Worm (Caenorhabditis elegans) whole organism, L1 larva: ENCODE measurements around the gene smg-4.

Experiments used
- aha-1 ChIP-seq: fragments of 150-350 bp; optimal IDR thresholded peaks from 2 replicates; lab custom pipeline; 2014; ENCODE audit warnings: missing biosample characterization, missing genetic modification characterization
- ama-1 ChIP-seq: fragments of 150-350 bp; optimal IDR thresholded peaks from 2 replicates; lab custom pipeline; 2014
- blmp-1 ChIP-seq: fragments of 150-350 bp; optimal IDR thresholded peaks from 2 replicates; lab custom pipeline; 2014; ENCODE audit warnings: missing biosample characterization, missing genetic modification characterization
- ceh-82 ChIP-seq, 3 experiments: fragments of 150-350 bp in 1 of 3; sonication (generic microtip) in 2 of 3; optimal IDR thresholded peaks; 2 replicates each; lab custom pipeline; 2014 to 2017; ENCODE audit warnings: missing biosample characterization in 3 of 3, missing genetic modification characterization in 3 of 3
- ces-1 ChIP-seq: fragments of 150-350 bp; optimal IDR thresholded peaks from 2 replicates; lab custom pipeline; 2014; ENCODE audit warnings: missing biosample characterization, missing genetic modification reagents, missing genetic modification characterization
- egl-27 ChIP-seq, 2 experiments: fragments of 150-350 bp in 1 of 2; sonication (generic microtip); optimal IDR thresholded peaks; 3 replicates each; lab custom pipeline; 2017 to 2018; ENCODE audit warnings: missing biosample characterization in 2 of 2, missing genetic modification characterization in 2 of 2, missing genetic modification reagents in 2 of 2
- fkh-10 ChIP-seq: sonication (generic microtip); optimal IDR thresholded peaks from 2 replicates; lab custom pipeline; 2017; ENCODE audit warnings: missing biosample characterization, missing genetic modification reagents, missing genetic modification characterization
- fos-1 ChIP-seq: fragments of 150-350 bp; optimal IDR thresholded peaks from 2 replicates; lab custom pipeline; 2014; ENCODE audit warnings: missing biosample characterization, missing genetic modification characterization
- jun-1 ChIP-seq: fragments of 150-350 bp; optimal IDR thresholded peaks from 2 replicates; lab custom pipeline; 2014; ENCODE audit warnings: missing biosample characterization, missing genetic modification reagents, missing genetic modification characterization
- nhr-237 ChIP-seq: fragments of 150-350 bp; optimal IDR thresholded peaks from 2 replicates; lab custom pipeline; 2014; ENCODE audit warnings: missing biosample characterization, missing genetic modification characterization
- pqm-1 ChIP-seq: sonication (generic microtip); optimal IDR thresholded peaks from 3 replicates; lab custom pipeline; 2017; ENCODE audit warnings: missing biosample characterization, missing genetic modification characterization
- unc-62 ChIP-seq: fragments of 150-350 bp; optimal IDR thresholded peaks from 2 replicates; lab custom pipeline; 2014; ENCODE audit warnings: missing biosample characterization, missing genetic modification reagents, missing genetic modification characterization
- zag-1 ChIP-seq: fragments of 150-350 bp; optimal IDR thresholded peaks from 2 replicates; lab custom pipeline; 2014; ENCODE audit warnings: missing biosample characterization, missing genetic modification characterization
- ztf-11 ChIP-seq, 2 experiments: sonication (generic microtip); optimal IDR thresholded peaks; 2 replicates each; lab custom pipeline; 2016 to 2017; ENCODE audit warnings: missing genetic modification characterization in 2 of 2, missing biosample characterization in 1 of 2, missing compliant biosample characterization in 1 of 2

DNA sequence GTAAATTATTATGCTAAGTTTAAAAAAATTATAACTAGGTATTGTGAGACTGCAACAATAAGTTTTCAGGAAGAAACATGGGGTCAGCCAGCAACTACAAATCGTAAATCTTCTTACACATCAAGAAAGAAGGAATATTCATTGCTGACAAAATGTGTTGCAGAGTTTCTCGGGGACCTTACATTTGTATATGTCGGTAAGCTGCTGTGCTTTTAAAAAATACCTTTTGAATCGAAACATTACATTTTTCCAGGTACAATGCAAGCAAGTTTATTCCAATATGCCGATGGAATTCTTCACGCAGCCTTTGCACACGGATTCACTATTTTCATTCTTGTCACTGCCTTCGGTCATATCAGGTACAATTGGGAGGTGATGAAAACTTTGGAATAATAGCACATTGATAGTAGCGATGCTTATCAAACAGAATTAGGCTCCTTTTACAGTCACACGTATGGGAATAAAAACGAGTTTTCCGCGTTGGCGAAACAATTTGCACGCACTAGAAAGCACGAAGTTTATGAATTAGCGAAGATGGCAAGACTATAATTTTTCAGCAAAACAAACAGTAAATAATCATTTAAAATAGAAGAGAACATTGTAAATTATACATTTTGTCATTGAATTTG lies 39.4 kb downstream of the smg-4 start:
- no peak for TF ChIP-seq fkh-10
- TF ChIP-seq ces-1 (GFP tag; lab: Kevin White, UChicago): no peak
- TF ChIP-seq zag-1: no peak
- TF ChIP-seq ama-1: no peak
- TF ChIP-seq pqm-1: no peak
- no peak for TF ChIP-seq nhr-237 (tag; lab: Kevin White, UChicago)
- no peak for TF ChIP-seq blmp-1 (tag; lab: Kevin White, UChicago)
- TF ChIP-seq unc-62 (GFP tag; lab: Kevin White, UChicago): no peak
- no peak for TF ChIP-seq ceh-82 (tag; optimal IDR thresholded peaks at IDR 0.05; lab: Kevin White, UChicago)
- no peak for TF ChIP-seq aha-1 (tag; lab: Kevin White, UChicago)
- TF ChIP-seq fos-1 (tag; lab: Kevin White, UChicago): no peak
- no peak for TF ChIP-seq egl-27 (tag; optimal IDR thresholded peaks at IDR 0.05; lab: Kevin White, UChicago)
- TF ChIP-seq jun-1 (tag; lab: Kevin White, UChicago): no peak
- TF ChIP-seq ztf-11 (tag; optimal IDR thresholded peaks at IDR 0.05; lab: Kevin White, UChicago): no peak
